Fruit fly (Drosophila melanogaster): ENCODE measurements around the gene CG1494.

Gene CG1494

DNA sequence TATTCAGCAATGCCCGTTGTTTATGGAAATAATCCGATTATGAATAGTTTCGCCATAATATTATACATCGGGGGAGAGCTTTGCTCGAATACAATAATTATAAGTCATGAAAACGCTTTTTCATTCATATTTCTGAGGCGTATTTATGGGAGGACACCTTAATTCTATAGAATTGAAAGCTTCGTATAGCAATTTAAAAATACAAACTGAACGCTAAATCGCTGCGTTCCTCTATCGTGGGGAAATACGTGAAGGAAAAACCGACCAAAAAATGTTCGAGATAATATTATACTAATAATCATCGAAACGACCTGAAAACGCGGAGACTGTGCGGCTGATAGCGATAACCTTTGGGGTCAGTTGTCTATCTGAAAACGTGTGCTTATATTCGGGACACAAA is 8.6 kb upstream of the CG1494 start:
- TF ChIP-seq Ets96B (tag; optimal IDR thresholded peaks at IDR 0.05) (no peak), svp (GFP tag) (peak; percentile 82)

DNA sequence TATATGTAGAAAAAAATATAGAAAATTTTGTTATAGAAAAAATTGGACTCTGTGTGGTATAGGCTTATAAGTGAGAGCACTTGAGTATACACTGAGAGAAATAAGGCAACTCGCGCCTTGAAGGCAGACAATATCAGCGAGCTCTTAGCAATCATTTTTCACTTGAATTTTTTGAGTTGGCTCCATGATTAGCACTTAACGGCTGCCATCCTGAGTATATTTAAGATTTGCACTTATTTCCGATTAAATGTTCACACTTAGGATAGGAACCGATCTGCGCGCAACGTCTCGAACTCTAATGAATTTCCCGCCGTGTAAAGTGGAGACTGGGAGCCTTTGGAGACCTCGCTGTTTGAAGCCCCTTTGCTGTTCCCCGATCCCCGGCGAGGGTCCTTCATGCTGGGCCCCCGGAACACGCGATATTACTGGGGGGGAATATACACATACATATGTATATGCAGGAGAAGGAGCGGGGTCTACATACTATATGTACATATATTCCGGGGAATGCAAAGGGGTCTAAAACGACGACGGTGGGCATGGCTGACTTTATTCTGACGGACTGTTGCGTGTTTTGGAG is 5.7 kb upstream of the CG1494 start:
- peak; percentile 58 for TF ChIP-seq CG32006 (GFP tag; optimal IDR thresholded peaks at IDR 0.05)
- no peak for TF ChIP-seq cyc (GFP tag; optimal IDR thresholded peaks at IDR 0.05)
- peak; percentile 1 for TF ChIP-seq dsx (GFP tag; optimal IDR thresholded peaks at IDR 0.05; ENCODE audit: poor library complexity, severe bottlenecking)
- TF ChIP-seq spab (GFP tag; optimal IDR thresholded peaks at IDR 0.05) = peak; percentile 27
- peak; percentile 23 for TF ChIP-seq CG3919 (GFP tag; optimal IDR thresholded peaks at IDR 0.05)
- no peak for TF ChIP-seq vri (GFP tag; optimal IDR thresholded peaks at IDR 0.05)
- no peak for TF ChIP-seq CG16779 (tag; optimal IDR thresholded peaks at IDR 0.05)
- peak; percentile 2 for TF ChIP-seq Met (GFP tag; optimal IDR thresholded peaks at IDR 0.05)
- no peak for TF ChIP-seq topi (GFP tag; optimal IDR thresholded peaks at IDR 0.05)
- TF ChIP-seq fd85E (GFP tag; optimal IDR thresholded peaks at IDR 0.05) = no peak
- no peak for TF ChIP-seq CG34406 (GFP tag; optimal IDR thresholded peaks at IDR 0.05)
- peak; percentile 31 for TF ChIP-seq CG10669 (GFP tag; optimal IDR thresholded peaks at IDR 0.05)
- TF ChIP-seq Hr39 (GFP tag; optimal IDR thresholded peaks at IDR 0.05) = peak; percentile 15
- peak; percentile 26 for TF ChIP-seq pdm3 (GFP tag; optimal IDR thresholded peaks at IDR 0.05)
- TF ChIP-seq achi (GFP tag; optimal IDR thresholded peaks at IDR 0.05) = peak; percentile 36
- TF ChIP-seq Smox (GFP tag; optimal IDR thresholded peaks at IDR 0.05) = no peak
- peak; percentile 21 for TF ChIP-seq Ets96B (tag; optimal IDR thresholded peaks at IDR 0.05)
- peak; percentile 3 for TF ChIP-seq lz (GFP tag; optimal IDR thresholded peaks at IDR 0.05)
- no peak for TF ChIP-seq CG11902 (GFP tag; optimal IDR thresholded peaks at IDR 0.05)
- peak; percentile 22 for TF ChIP-seq Sox14 (GFP tag; optimal IDR thresholded peaks at IDR 0.05)
- peak; percentile 22 for TF ChIP-seq fd59A (GFP tag; optimal IDR thresholded peaks at IDR 0.05)
- no peak for TF ChIP-seq CG3032 (tag; optimal IDR thresholded peaks at IDR 0.05)
- TF ChIP-seq Lpt (GFP tag; optimal IDR thresholded peaks at IDR 0.05) = no peak
- no peak for TF ChIP-seq CG7368 (GFP tag; optimal IDR thresholded peaks at IDR 0.05)
- TF ChIP-seq CG8119 (GFP tag; IDR thresholded peaks at IDR 0.05) = peak; percentile 55; the same call in 1 of the 3 replicates
- TF ChIP-seq CG6854 (GFP tag; optimal IDR thresholded peaks at IDR 0.05) = no peak
- TF ChIP-seq CG6163 (GFP tag; IDR thresholded peaks at IDR 0.05) = no peak
- TF ChIP-seq svp (GFP tag) = peak; percentile 47
- TF ChIP-seq CG6276 (GFP tag; optimal IDR thresholded peaks at IDR 0.05) = peak; percentile 10
- TF ChIP-seq Hr4 (GFP tag; optimal IDR thresholded peaks at IDR 0.05) = peak; percentile 4
- TF ChIP-seq eg (GFP tag; IDR thresholded peaks at IDR 0.05) = 0 out of 3 replicates have a peak, but pooled peaks have one; percentile 16
- no peak for TF ChIP-seq CG8632 (GFP tag; optimal IDR thresholded peaks at IDR 0.05)
- TF ChIP-seq dac (GFP tag; optimal IDR thresholded peaks at IDR 0.05) = no peak
- peak; percentile 14 for TF ChIP-seq OdsH (GFP tag; optimal IDR thresholded peaks at IDR 0.05)
- TF ChIP-seq CG8319 (GFP tag; optimal IDR thresholded peaks at IDR 0.05) = peak; percentile 77
- TF ChIP-seq net (GFP tag; optimal IDR thresholded peaks at IDR 0.05) = no peak
- no peak for TF ChIP-seq Ets21C (GFP tag; optimal IDR thresholded peaks at IDR 0.05)
- TF ChIP-seq salr (GFP tag; optimal IDR thresholded peaks at IDR 0.05) = no peak
- no peak for TF ChIP-seq CG1621 (tag; optimal IDR thresholded peaks at IDR 0.05)
- TF ChIP-seq CG11294 (GFP tag; IDR thresholded peaks at IDR 0.05) = 0 out of 2 replicates have a peak, but pooled peaks have one; percentile 10
- TF ChIP-seq Gug (GFP tag; IDR thresholded peaks at IDR 0.05) = no peak
- peak; percentile 18 for TF ChIP-seq acj6 (GFP tag; optimal IDR thresholded peaks at IDR 0.05)
- peak; percentile 14 for TF ChIP-seq CG10631 (GFP tag; optimal IDR thresholded peaks at IDR 0.05)
- no peak for TF ChIP-seq CG9139 (GFP tag; optimal IDR thresholded peaks at IDR 0.05)
- peak; percentile 46; the same call in 1 of the 2 replicates for TF ChIP-seq CG15336 (GFP tag; IDR thresholded peaks at IDR 0.05)
- TF ChIP-seq Blimp-1 (GFP tag; optimal IDR thresholded peaks at IDR 0.05) = no peak
- TF ChIP-seq fkh (GFP tag; optimal IDR thresholded peaks at IDR 0.05) = no peak
- peak; percentile 26 for TF ChIP-seq CG31627 (GFP tag; optimal IDR thresholded peaks at IDR 0.05)
- no peak for TF ChIP-seq Hr38 (GFP tag; optimal IDR thresholded peaks at IDR 0.05)
- TF ChIP-seq Sox15 (GFP tag; optimal IDR thresholded peaks at IDR 0.05) = no peak
